Fruit fly (Drosophila melanogaster) whole organism, embryonic: ENCODE measurements around the gene tank.

Experiments used
- Abd-B ChIP-seq: fragments of 200-800 bp; sonication (Bioruptor generic); optimal IDR thresholded peaks from 2 replicates; lab custom pipeline; 2018; ENCODE audit warnings: missing biosample characterization, mild to moderate bottlenecking, missing genetic modification characterization, moderate library complexity
- BEAF-32 ChIP-seq: fragments of 200-800 bp; sonication (Bioruptor generic); optimal IDR thresholded peaks from 3 replicates; lab custom pipeline; 2017; ENCODE audit warnings: missing biosample characterization, missing genetic modification characterization, mild to moderate bottlenecking, moderate library complexity, missing genetic modification reagents
- CG10267 ChIP-seq: fragments of 200-800 bp; sonication (Bioruptor generic); optimal IDR thresholded peaks from 2 replicates; lab custom pipeline; 2018; ENCODE audit warnings: missing biosample characterization, mild to moderate bottlenecking, missing genetic modification characterization, moderate library complexity
- CG10366 ChIP-seq: fragments of 200-800 bp; sonication (Bioruptor generic); IDR thresholded peaks from 2 replicates; pipeline ENCODE4 v1.3.6; 2022; ENCODE audit warnings: missing biosample characterization, missing genetic modification characterization
- CG15601 ChIP-seq: fragments of 200-800 bp; sonication (Bioruptor generic); optimal IDR thresholded peaks from 3 replicates; lab custom pipeline; 2019; ENCODE audit warnings: missing biosample characterization, mild to moderate bottlenecking, missing genetic modification characterization, moderate library complexity
- CG1602 ChIP-seq: fragments of 200-800 bp; sonication (Bioruptor generic); optimal IDR thresholded peaks from 3 replicates; lab custom pipeline; 2016; ENCODE audit warnings: missing biosample characterization, missing genetic modification characterization
- CG1647 ChIP-seq: fragments of 200-800 bp; sonication (Bioruptor generic); optimal IDR thresholded peaks from 3 replicates; lab custom pipeline; 2016; ENCODE audit warnings: missing biosample characterization, missing genetic modification characterization
- CG17829 ChIP-seq: fragments of 200-800 bp; optimal IDR thresholded peaks from 2 replicates; lab custom pipeline; 2019; ENCODE audit warnings: missing biosample characterization, mild to moderate bottlenecking, missing genetic modification characterization, moderate library complexity
- CG18262 ChIP-seq: fragments of 200-800 bp; optimal IDR thresholded peaks from 3 replicates; lab custom pipeline; 2019; ENCODE audit warnings: missing biosample characterization, mild to moderate bottlenecking, missing genetic modification characterization, moderate library complexity
- CG1832 ChIP-seq: fragments of 200-800 bp; sonication (Bioruptor generic); optimal IDR thresholded peaks from 2 replicates; lab custom pipeline; 2017; ENCODE audit warnings: missing biosample characterization, mild to moderate bottlenecking, missing genetic modification characterization, inconsistent platforms
- CG2116 ChIP-seq: fragments of 200-800 bp; sonication (Bioruptor generic); optimal IDR thresholded peaks from 3 replicates; lab custom pipeline; 2018; ENCODE audit warnings: missing biosample characterization, mild to moderate bottlenecking, missing genetic modification characterization
- CG2678 ChIP-seq: fragments of 200-800 bp; sonication (Bioruptor generic); optimal IDR thresholded peaks from 3 replicates; lab custom pipeline; 2019; ENCODE audit warnings: missing biosample characterization, mild to moderate bottlenecking, missing genetic modification characterization, moderate library complexity
- CG30020 ChIP-seq: fragments of 200-800 bp; optimal IDR thresholded peaks from 2 replicates; lab custom pipeline; 2019; ENCODE audit warnings: missing biosample characterization, mild to moderate bottlenecking, missing genetic modification characterization, moderate library complexity
- CG31441 ChIP-seq: fragments of 200-800 bp; sonication (Bioruptor generic); IDR thresholded peaks from 2 replicates; pipeline ENCODE4 v1.3.6; 2022; ENCODE audit warnings: missing biosample characterization, missing genetic modification characterization
- CG32772 ChIP-seq: fragments of 200-800 bp; sonication (Bioruptor generic); IDR thresholded peaks from 2 replicates; pipeline ENCODE4 v1.3.6; 2022; ENCODE audit warnings: missing biosample characterization, missing genetic modification characterization
- CG42726 ChIP-seq: fragments of 200-800 bp; sonication (Bioruptor generic); IDR thresholded peaks from 2 replicates; pipeline ENCODE4 v1.3.6; 2022; ENCODE audit warnings: missing biosample characterization, missing genetic modification characterization; ENCODE audit not compliant: partially characterized antibody
- CG4404 ChIP-seq: fragments of 200-800 bp; sonication (Bioruptor generic); IDR thresholded peaks from 2 replicates; pipeline ENCODE4 v1.3.6; 2022; ENCODE audit warnings: missing biosample characterization, missing genetic modification characterization
- CG6175 ChIP-seq: fragments of 200-800 bp; sonication (Bioruptor generic); IDR thresholded peaks from 3 replicates; pipeline ENCODE4 v1.3.6; 2022; ENCODE audit warnings: missing biosample characterization, missing genetic modification characterization
- CG6654 ChIP-seq: fragments of 200-800 bp; sonication (Bioruptor generic); optimal IDR thresholded peaks from 2 replicates; lab custom pipeline; 2017; ENCODE audit warnings: missing biosample characterization, mild to moderate bottlenecking, missing genetic modification characterization
- CG6765 ChIP-seq: fragments of 200-800 bp; sonication (Bioruptor generic); optimal IDR thresholded peaks from 3 replicates; lab custom pipeline; 2017; ENCODE audit warnings: missing biosample characterization, mild to moderate bottlenecking, missing genetic modification characterization
- CG7786 ChIP-seq: fragments of 200-800 bp; sonication (Bioruptor generic); optimal IDR thresholded peaks from 2 replicates; lab custom pipeline; 2016; ENCODE audit warnings: missing biosample characterization, missing genetic modification characterization
- CTCF ChIP-seq: fragments of 200-800 bp; sonication (Bioruptor generic); optimal IDR thresholded peaks from 2 replicates; lab custom pipeline; 2017; ENCODE audit warnings: missing biosample characterization, mild to moderate bottlenecking, missing genetic modification characterization, moderate library complexity
- CkIIα-i1 ChIP-seq: fragments of 200-800 bp; sonication (Bioruptor generic); IDR thresholded peaks from 2 replicates; pipeline ENCODE4 v1.3.6; 2022; ENCODE audit warnings: missing biosample characterization, missing genetic modification characterization
- D19B ChIP-seq: fragments of 200-800 bp; sonication (Bioruptor generic); optimal IDR thresholded peaks from 2 replicates; lab custom pipeline; 2017; ENCODE audit warnings: missing biosample characterization, mild to moderate bottlenecking, missing genetic modification characterization
- Dp ChIP-seq: fragments of 200-800 bp; sonication (Bioruptor generic); optimal IDR thresholded peaks from 2 replicates; lab custom pipeline; 2018; ENCODE audit warnings: missing biosample characterization, mild to moderate bottlenecking, missing genetic modification characterization, moderate library complexity
- H15 ChIP-seq: fragments of 200-800 bp; sonication (Bioruptor generic); IDR thresholded peaks from 3 replicates; pipeline ENCODE4 v1.3.6; 2022; ENCODE audit warnings: missing biosample characterization, missing genetic modification characterization
- Hmx ChIP-seq: fragments of 200-800 bp; sonication (Bioruptor generic); optimal IDR thresholded peaks from 2 replicates; lab custom pipeline; 2016; ENCODE audit warnings: missing biosample characterization, missing genetic modification characterization
- MBD-R2 ChIP-seq: fragments of 200-800 bp; sonication (Bioruptor generic); IDR thresholded peaks from 2 replicates; pipeline ENCODE4 v1.3.6; 2022; ENCODE audit warnings: missing biosample characterization, missing genetic modification characterization
- Mad ChIP-seq: fragments of 200-800 bp; sonication (Bioruptor generic); optimal IDR thresholded peaks from 2 replicates; lab custom pipeline; 2016; ENCODE audit warnings: missing biosample characterization, missing genetic modification characterization
- NFAT ChIP-seq: fragments of 200-800 bp; sonication (Bioruptor generic); IDR thresholded peaks from 2 replicates; pipeline ENCODE4 v1.3.6; 2022; ENCODE audit warnings: missing biosample characterization, missing genetic modification characterization
- Nf-YB ChIP-seq: fragments of 200-800 bp; sonication (Bioruptor generic); optimal IDR thresholded peaks from 3 replicates; lab custom pipeline; 2019; ENCODE audit warnings: missing biosample characterization, mild to moderate bottlenecking, missing genetic modification characterization, moderate library complexity
- Nf-YC ChIP-seq: fragments of 200-800 bp; optimal IDR thresholded peaks from 3 replicates; lab custom pipeline; 2019; ENCODE audit warnings: missing biosample characterization, mild to moderate bottlenecking, missing genetic modification characterization, moderate library complexity
- Sox102F ChIP-seq: fragments of 200-800 bp; sonication (Bioruptor generic); optimal IDR thresholded peaks from 2 replicates; lab custom pipeline; 2018; ENCODE audit warnings: missing biosample characterization, mild to moderate bottlenecking, missing genetic modification characterization, moderate library complexity
- Spps ChIP-seq: fragments of 200-800 bp; sonication (Bioruptor generic); optimal IDR thresholded peaks from 2 replicates; lab custom pipeline; 2018; ENCODE audit warnings: missing biosample characterization, mild to moderate bottlenecking, missing genetic modification characterization
- Taf1 ChIP-seq: fragments of 200-800 bp; sonication (Bioruptor generic); IDR thresholded peaks from 2 replicates; pipeline ENCODE4 v1.3.6; 2022; ENCODE audit warnings: missing biosample characterization, missing genetic modification characterization
- YL-1 ChIP-seq: fragments of 200-800 bp; sonication (Bioruptor generic); optimal IDR thresholded peaks from 3 replicates; lab custom pipeline; 2017; ENCODE audit warnings: missing biosample characterization, mild to moderate bottlenecking, missing genetic modification characterization
- crp ChIP-seq, 2 experiments: fragments of 200-800 bp; sonication (Bioruptor generic); optimal IDR thresholded peaks; 2 replicates in 1 of 2; 3 replicates in 1 of 2; lab custom pipeline; 2017; ENCODE audit warnings: missing biosample characterization in 2 of 2, missing genetic modification characterization in 2 of 2, mild to moderate bottlenecking in 1 of 2, moderate library complexity in 1 of 2
- da ChIP-seq: fragments of 200-800 bp; sonication (Bioruptor generic); optimal IDR thresholded peaks from 2 replicates; lab custom pipeline; 2016; ENCODE audit warnings: missing biosample characterization, missing genetic modification characterization
- gfzf ChIP-seq: fragments of 200-800 bp; sonication (Bioruptor generic); optimal IDR thresholded peaks from 2 replicates; lab custom pipeline; 2016; ENCODE audit warnings: missing biosample characterization, mild to moderate bottlenecking, missing genetic modification characterization, moderate library complexity
- her ChIP-seq: fragments of 200-800 bp; sonication (Bioruptor generic); optimal IDR thresholded peaks from 2 replicates; lab custom pipeline; 2016; ENCODE audit warnings: missing biosample characterization, missing genetic modification characterization
- kay ChIP-seq: fragments of 200-800 bp; sonication (Bioruptor generic); optimal IDR thresholded peaks from 2 replicates; lab custom pipeline; 2016; ENCODE audit warnings: missing biosample characterization, missing genetic modification characterization
- lbe ChIP-seq: fragments of 200-800 bp; sonication (Bioruptor generic); optimal IDR thresholded peaks from 2 replicates; lab custom pipeline; 2016; ENCODE audit warnings: missing biosample characterization, mild to moderate bottlenecking, missing genetic modification characterization
- otp ChIP-seq: fragments of 200-800 bp; sonication (Bioruptor generic); IDR thresholded peaks from 3 replicates; pipeline ENCODE4, ENCODE4 v1.3.6; 2022; ENCODE audit warnings: missing biosample characterization, missing genetic modification characterization
- phol ChIP-seq: fragments of 200-800 bp; sonication (Bioruptor generic); optimal IDR thresholded peaks from 3 replicates; lab custom pipeline; 2018; ENCODE audit warnings: missing biosample characterization, mild to moderate bottlenecking, missing genetic modification characterization, moderate library complexity
- pzg ChIP-seq: fragments of 200-800 bp; sonication (Bioruptor generic); optimal IDR thresholded peaks from 3 replicates; lab custom pipeline; 2018; ENCODE audit warnings: missing biosample characterization, mild to moderate bottlenecking, missing genetic modification characterization, moderate library complexity
- repo ChIP-seq: fragments of 200-800 bp; sonication (Bioruptor generic); optimal IDR thresholded peaks from 2 replicates; lab custom pipeline; 2016; ENCODE audit warnings: missing biosample characterization, missing genetic modification characterization
- sd ChIP-seq: fragments of 200-800 bp; sonication (Bioruptor generic); optimal IDR thresholded peaks from 3 replicates; lab custom pipeline; 2018; ENCODE audit warnings: missing biosample characterization, mild to moderate bottlenecking, missing genetic modification characterization, moderate library complexity
- sens ChIP-seq: fragments of 200-800 bp; sonication (Bioruptor generic); peaks from one replicate; lab custom pipeline; 2016; ENCODE audit warnings: missing biosample characterization, missing genetic modification characterization
- stwl ChIP-seq: fragments of 200-800 bp; sonication (Bioruptor generic); optimal IDR thresholded peaks from 3 replicates; lab custom pipeline; 2018; ENCODE audit warnings: missing biosample characterization, mild to moderate bottlenecking, missing genetic modification characterization, moderate library complexity
- yki ChIP-seq: fragments of >200 bp; optimal IDR thresholded peaks from 3 replicates; lab custom pipeline; 2018
- zfh1 ChIP-seq: fragments of 200-800 bp; sonication (Bioruptor generic); IDR thresholded peaks from 3 replicates; pipeline ENCODE4 v1.3.6; 2022; ENCODE audit warnings: missing biosample characterization, missing genetic modification characterization

The tank gene

dm6 chr2L:4797643-4798042, 40.2 kb downstream of the tank start (continued):
- TF ChIP-seq CG31441 (GFP tag; lab: Robert Waterston, UW) (0 out of 2 replicates have a peak, but pooled peaks have one; percentile 21), CG2678 (peak; percentile 30), CG1647 (GFP tag; lab: Kevin White, UChicago) (no peak), CG18262 (tag; lab: Kevin White, UChicago) (peak; percentile 44), CG42726 (GFP tag; lab: Robert Waterston, UW) (no peak), otp (GFP tag; lab: Robert Waterston, UW) (no peak), sens (GFP tag; lab: Kevin White, UChicago) (peak; percentile 59), H15 (GFP tag; lab: Robert Waterston, UW) (no peak), CG4404 (peak; percentile 36; the same call in 1 of the 2 replicates), yki (no peak), CG15601 (tag; lab: Kevin White, UChicago) (no peak), Spps (tag; lab: Kevin White, UChicago) (peak; percentile 17), CG17829 (peak; percentile 17)

- TF ChIP-seq stwl (peak; percentile 77), Sox102F (GFP tag; lab: Kevin White, UChicago) (no peak), kay (GFP tag; lab: Kevin White, UChicago) (no peak), CG6175 (GFP tag; lab: Robert Waterston, UW) (no peak), CG6654 (GFP tag; lab: Kevin White, UChicago) (no peak), repo (no peak), CG2116 (peak; percentile 25), lbe (no peak), Taf1 (no peak), Dp (GFP tag; lab: Kevin White, UChicago) (peak; percentile 47), CkIIα-i1 (GFP tag; lab: Robert Waterston, UW) (no peak), Hmx (GFP tag; lab: Kevin White, UChicago) (no peak), CG1602 (GFP tag; lab: Kevin White, UChicago) (no peak), CTCF (GFP tag; lab: Kevin White, UChicago) (peak; percentile 30), CG17829 (peak; percentile 1), her (GFP tag; lab: Kevin White, UChicago) (peak; percentile 98), CG10267 (peak; percentile 3), gfzf (peak; percentile 68), CG32772 (GFP tag; lab: Robert Waterston, UW) (no peak), otp (GFP tag; lab: Robert Waterston, UW) (no peak), pzg (GFP tag; lab: Kevin White, UChicago) (peak; percentile 53), NFAT (no peak), CG42726 (GFP tag; lab: Robert Waterston, UW) (no peak), Mad (GFP tag; lab: Kevin White, UChicago) (no peak), CG10366 (GFP tag; lab: Robert Waterston, UW) (peak; percentile 73), CG30020 (peak; percentile 41), Nf-YB (no peak), CG7786 (no peak), D19B (GFP tag; lab: Kevin White, UChicago) (peak; percentile 61), crp (GFP tag; optimal IDR thresholded peaks at IDR 0.05; lab: Kevin White, UChicago) (peak; percentile 65 to 93), MBD-R2 (GFP tag; lab: Robert Waterston, UW) (peak; percentile 90), phol (tag; lab: Kevin White, UChicago) (peak; percentile 14), Nf-YC (tag; lab: Kevin White, UChicago) (peak; percentile 18), CG1832 (GFP tag; lab: Kevin White, UChicago) (no peak), Abd-B (no peak), BEAF-32 (GFP tag; lab: Kevin White, UChicago) (peak; percentile 26), zfh1 (no peak), YL-1 (GFP tag; lab: Kevin White, UChicago) (no peak), da (GFP tag; lab: Kevin White, UChicago) (no peak), sd (tag; lab: Kevin White, UChicago) (peak; percentile 5), CG6765 (GFP tag; lab: Kevin White, UChicago) (no peak)
Observed at dm6 chr2L:4794524-4794804, 43.3 kb downstream of the tank start, which contains the start of gene CG3294. CG3294 (plus strand) TSS chr2L:4794549.
